Fruit fly (Drosophila melanogaster) whole organism, wandering third instar larva: ENCODE data around the gene Jhbp3.

ENCODE experiments used
- OdsH ChIP-seq: fragments of 200-800 bp; sonication (Bioruptor generic); optimal IDR thresholded peaks from 2 replicates; lab custom pipeline; 2016; ENCODE audit warnings: missing biosample characterization, mild to moderate bottlenecking, missing genetic modification characterization
- usp ChIP-seq: fragments of >200 bp; optimal IDR thresholded peaks from 2 replicates; lab custom pipeline; 2017; ENCODE audit warnings: missing biosample characterization, missing genetic modification characterization

- TF ChIP-seq OdsH (GFP tag; lab: Kevin White, UChicago) (peak; percentile 65), usp (GFP tag; lab: Kevin White, UChicago) (no peak)
Observed at dm6 chr3R:4989150-4990017, 34.3 kb upstream of the Jhbp3 start.
